Worm (Caenorhabditis elegans): ENCODE measurements around the gene C46A5.1.

Gene C46A5.1

ce11 chrIV:7775725-7776124 lies 12.0 kb downstream of the C46A5.1 start, which contains the start of gene swd-2.1:
Gene swd-2.1 (plus strand): TSS chrIV:7776025.
- TF ChIP-seq skn-1 (tag; optimal IDR thresholded peaks at IDR 0.05) (no peak), ama-1 (optimal IDR thresholded peaks at IDR 0.05) (no peak), zip-11 (GFP tag; IDR thresholded peaks at IDR 0.05) (no peak), hlh-11 (tag; optimal IDR thresholded peaks at IDR 0.05) (no peak), Y5F2A.4 (GFP tag; optimal IDR thresholded peaks at IDR 0.05) (no peak), php-3 (GFP tag; IDR thresholded peaks at IDR 0.05) (no peak)

DNA sequence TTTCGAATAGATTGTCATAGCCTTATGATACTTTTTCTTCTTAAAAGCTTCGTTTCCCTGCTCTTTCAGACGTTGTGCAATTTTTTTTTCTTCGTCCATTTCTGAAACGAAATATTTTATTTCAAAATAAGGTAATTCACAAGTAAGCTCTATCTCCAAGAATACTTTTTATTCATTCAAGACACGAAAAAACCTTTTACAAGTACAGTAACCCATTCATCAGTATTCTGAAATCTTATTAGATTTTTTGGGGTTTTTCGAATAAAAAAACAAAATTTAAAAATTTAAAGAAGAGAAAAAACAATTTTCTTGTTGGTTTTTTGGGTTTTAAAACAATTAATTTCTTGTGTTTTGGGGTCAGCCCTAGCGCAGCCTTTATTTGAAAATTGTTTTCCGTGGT lies 15.1 kb downstream of the C46A5.1 start, which contains the start of gene rpap-3:
TSS of gene rpap-3 (minus strand) at position 101 of the 400 bp plus-strand sequence.
- TF ChIP-seq daf-16 (GFP tag; optimal IDR thresholded peaks at IDR 0.05) (peak in 1 of 2 experiments; percentile 0), daf-16 (tag; optimal IDR thresholded peaks at IDR 0.05) (no peak), zfp-2 (tag; optimal IDR thresholded peaks at IDR 0.05) (no peak), nhr-76 (tag; optimal IDR thresholded peaks at IDR 0.05) (no peak), lin-29 (GFP tag; IDR thresholded peaks at IDR 0.05) (no peak), mxl-2 (GFP tag; conservative IDR thresholded peaks at IDR 0.05) (no peak), zip-2 (tag; optimal IDR thresholded peaks at IDR 0.05) (no peak)

DNA sequence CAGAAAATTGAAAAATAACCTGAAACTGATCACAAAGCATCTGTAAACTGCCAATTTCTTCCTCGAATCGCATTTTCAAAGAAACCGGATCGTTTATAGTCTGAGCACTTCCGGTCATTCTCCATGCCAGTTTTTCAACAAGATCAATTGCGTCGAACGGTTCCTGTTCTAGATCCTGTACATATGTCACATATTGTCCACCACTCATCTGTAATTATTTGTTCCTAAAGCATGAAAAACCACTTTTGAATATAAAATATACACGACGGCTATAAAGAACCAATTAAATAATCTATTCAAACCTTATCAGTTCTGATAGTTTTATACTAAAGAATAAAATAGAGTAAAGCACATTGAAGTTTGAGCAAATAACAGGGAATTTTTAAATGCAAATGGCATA lies 18.6 kb downstream of the C46A5.1 start, which contains the start of gene sec-10:
TSS of gene sec-10 (minus strand) at position 208 of the 400 bp plus-strand sequence.
- no peak for TF ChIP-seq unc-130 (GFP tag; optimal IDR thresholded peaks at IDR 0.05)
- no peak for TF ChIP-seq mep-1 (tag; optimal IDR thresholded peaks at IDR 0.05)
- TF ChIP-seq Y5F2A.4 (GFP tag; optimal IDR thresholded peaks at IDR 0.05), result no peak
- no peak for TF ChIP-seq saeg-2 (GFP tag; IDR thresholded peaks at IDR 0.05)
- no peak for TF ChIP-seq F26F4.8 (GFP tag; conservative IDR thresholded peaks at IDR 0.05)
- no peak for TF ChIP-seq nhr-102 (tag; optimal IDR thresholded peaks at IDR 0.05)
- no peak for TF ChIP-seq mxl-2 (GFP tag; conservative IDR thresholded peaks at IDR 0.05)
- no peak for TF ChIP-seq mdt-29 (GFP tag; IDR thresholded peaks at IDR 0.05)
- TF ChIP-seq hlh-11 (tag; optimal IDR thresholded peaks at IDR 0.05), result no peak
- no peak for TF ChIP-seq ceh-20 (GFP tag; IDR thresholded peaks at IDR 0.05)
- peak; percentile 57 for TF ChIP-seq dve-1 (tag; optimal IDR thresholded peaks at IDR 0.05; ENCODE audit: insufficient read depth)
- peak; percentile 64; the same call in 1 of the 2 replicates for TF ChIP-seq T26A8.4 (GFP tag; IDR thresholded peaks at IDR 0.05)
- no peak for TF ChIP-seq nhr-10 (tag; optimal IDR thresholded peaks at IDR 0.05)
- peak; percentile 60; the same call in 1 of the 2 replicates for TF ChIP-seq zfp-3 (GFP tag; conservative IDR thresholded peaks at IDR 0.05)
- no peak for TF ChIP-seq ZK337.2 (GFP tag; IDR thresholded peaks at IDR 0.05)
- no peak for TF ChIP-seq snpc-1.2 (GFP tag; IDR thresholded peaks at IDR 0.05)
- no peak for TF ChIP-seq zip-11 (GFP tag; IDR thresholded peaks at IDR 0.05)
- no peak for TF ChIP-seq zag-1 (tag; optimal IDR thresholded peaks at IDR 0.05)
- TF ChIP-seq arid-1 (GFP tag; conservative IDR thresholded peaks at IDR 0.05), result 0 out of 2 replicates have a peak, but pooled peaks have one; percentile 33
- TF ChIP-seq nhr-42 (GFP tag; IDR thresholded peaks at IDR 0.05), result no peak
- TF ChIP-seq Y105C5A.15 (GFP tag; IDR thresholded peaks at IDR 0.05), result no peak
- no peak for TF ChIP-seq egl-27 (tag; optimal IDR thresholded peaks at IDR 0.05)
- TF ChIP-seq ceh-28 (tag; optimal IDR thresholded peaks at IDR 0.05), result no peak
- TF ChIP-seq zip-2 (tag; optimal IDR thresholded peaks at IDR 0.05), result no peak
- peak; percentile 63 for TF ChIP-seq php-3 (GFP tag; IDR thresholded peaks at IDR 0.05)
- TF ChIP-seq nhr-28 (tag; optimal IDR thresholded peaks at IDR 0.05), result peak; percentile 68
- TF ChIP-seq Y75B8A.6 (GFP tag; IDR thresholded peaks at IDR 0.05), result no peak
- no peak for TF ChIP-seq dmd-6 (GFP tag; IDR thresholded peaks at IDR 0.05)
- TF ChIP-seq aha-1 (tag), result no peak
- TF ChIP-seq lin-38 (GFP tag; IDR thresholded peaks at IDR 0.05), result peak; percentile 43; the same call in 1 of the 2 replicates
- no peak for TF ChIP-seq lir-3 (tag; optimal IDR thresholded peaks at IDR 0.05)
- TF ChIP-seq daf-16 (GFP tag; optimal IDR thresholded peaks at IDR 0.05), result no peak
- TF ChIP-seq daf-16 (tag; optimal IDR thresholded peaks at IDR 0.05), result peak; percentile 42
- no peak for TF ChIP-seq snpc-4 (tag; optimal IDR thresholded peaks at IDR 0.05)
- TF ChIP-seq unc-39 (tag; optimal IDR thresholded peaks at IDR 0.05), result no peak
- peak; percentile 9 for TF ChIP-seq pqm-1 (tag; optimal IDR thresholded peaks at IDR 0.05)
